Worm (Caenorhabditis elegans) whole organism, young adult: ENCODE measurements around the gene crn-7.

ENCODE experiments used
- D2030.7 ChIP-seq: fragments of 200-800 bp; sonication (Bioruptor generic); IDR thresholded peaks from 2 replicates; pipeline ENCODE4 v1.3.6; 2022; ENCODE audit warnings: missing genetic modification reagents, missing genetic modification characterization, missing compliant biosample characterization
- F23B12.7 ChIP-seq: sonication (generic microtip); optimal IDR thresholded peaks from 2 replicates; lab custom pipeline; 2017; ENCODE audit warnings: missing genetic modification characterization, mild to moderate bottlenecking, missing compliant biosample characterization, antibody characterized with exemption, moderate library complexity; ENCODE audit not compliant: insufficient read depth
- F33H1.4 ChIP-seq: fragments of 200-800 bp; sonication (Bioruptor generic); IDR thresholded peaks from 2 replicates; pipeline ENCODE4 v1.3.6; 2022; ENCODE audit warnings: missing genetic modification reagents, missing genetic modification characterization, missing compliant biosample characterization
- F55B11.4 ChIP-seq: sonication (generic microtip); optimal IDR thresholded peaks from 2 replicates; lab custom pipeline; 2016; ENCODE audit warnings: missing compliant biosample characterization, missing genetic modification characterization, borderline replicate concordance; ENCODE audit not compliant: insufficient read depth
- Y53F4B.3 ChIP-seq: fragments of 200-800 bp; sonication (Bioruptor generic); IDR thresholded peaks from 2 replicates; pipeline ENCODE4 v1.3.6; 2022; ENCODE audit warnings: missing genetic modification reagents, missing genetic modification characterization, missing compliant biosample characterization
- aptf-2 ChIP-seq: fragments of 200-800 bp; sonication (Bioruptor generic); conservative IDR thresholded peaks from 2 replicates; pipeline ENCODE4 v1.3.6; 2022; ENCODE audit warnings: missing genetic modification reagents, missing genetic modification characterization, missing compliant biosample characterization
- attf-6 ChIP-seq: fragments of 200-800 bp; sonication (Bioruptor generic); IDR thresholded peaks from 2 replicates; pipeline ENCODE4 v1.3.6; 2022; ENCODE audit warnings: missing genetic modification reagents, missing genetic modification characterization, missing compliant biosample characterization
- cebp-1 ChIP-seq, 2 experiments: fragments of 200-800 bp in 1 of 2; sonication (Bioruptor generic) in 1 of 2; sonication (generic microtip) in 1 of 2; IDR thresholded peaks in 1 of 2; optimal IDR thresholded peaks in 1 of 2; 2 replicates each; pipeline versions ENCODE4 v1.3.6 to Lab custom; 2017 to 2022; ENCODE audit warnings: missing compliant biosample characterization in 2 of 2, missing genetic modification characterization in 2 of 2, mild to moderate bottlenecking in 1 of 2, missing genetic modification reagents in 1 of 2, moderate library complexity in 1 of 2
- ceh-27 ChIP-seq: fragments of 200-800 bp; sonication (Bioruptor generic); optimal IDR thresholded peaks from 2 replicates; lab custom pipeline; 2018; ENCODE audit warnings: mild to moderate bottlenecking, missing genetic modification characterization, moderate library complexity, missing compliant biosample characterization
- ceh-58 ChIP-seq: fragments of 200-800 bp; sonication (Bioruptor generic); IDR thresholded peaks from 2 replicates; pipeline ENCODE4 v1.3.6; 2022; ENCODE audit warnings: missing genetic modification characterization, missing compliant biosample characterization
- ceh-91 ChIP-seq: fragments of 200-800 bp; sonication (Bioruptor generic); IDR thresholded peaks from 2 replicates; pipeline ENCODE4 v1.3.6; 2022; ENCODE audit warnings: missing genetic modification reagents, missing genetic modification characterization, missing compliant biosample characterization
- die-1 ChIP-seq: sonication (generic microtip); optimal IDR thresholded peaks from 2 replicates; lab custom pipeline; 2016; ENCODE audit warnings: missing genotype, mild to moderate bottlenecking, missing genetic modification characterization, missing compliant biosample characterization
- dox-1 ChIP-seq: fragments of 200-800 bp; sonication (Bioruptor generic); IDR thresholded peaks from 2 replicates; pipeline ENCODE4 v1.3.6; 2022; ENCODE audit warnings: missing genetic modification reagents, missing genetic modification characterization, missing compliant biosample characterization
- dpl-1 ChIP-seq: fragments of 150-350 bp; optimal IDR thresholded peaks from 2 replicates; lab custom pipeline; 2014; ENCODE audit warnings: missing biosample characterization, missing genetic modification reagents, missing genetic modification characterization
- efl-1 ChIP-seq: fragments of 150-350 bp; optimal IDR thresholded peaks from 2 replicates; lab custom pipeline; 2014; ENCODE audit warnings: missing biosample characterization, missing genetic modification reagents, missing genetic modification characterization
- ets-4 ChIP-seq: fragments of 200-800 bp; sonication (Bioruptor generic); optimal IDR thresholded peaks from 2 replicates; lab custom pipeline; 2018; ENCODE audit warnings: mild to moderate bottlenecking, missing genetic modification characterization, missing compliant biosample characterization
- him-1 ChIP-seq: sonication (generic microtip); optimal IDR thresholded peaks from 2 replicates; lab custom pipeline; 2016; ENCODE audit warnings: missing genotype, missing genetic modification reagents, missing genetic modification characterization, missing compliant biosample characterization
- hmg-1.2 ChIP-seq: fragments of 200-800 bp; sonication (Bioruptor generic); IDR thresholded peaks from 2 replicates; pipeline ENCODE4 v1.3.6; 2022; ENCODE audit warnings: missing genetic modification reagents, missing genetic modification characterization, missing compliant biosample characterization
- hrde-1 ChIP-seq: sonication (generic microtip); optimal IDR thresholded peaks from 2 replicates; lab custom pipeline; 2016; ENCODE audit warnings: missing genetic modification characterization, mild to moderate bottlenecking, missing compliant biosample characterization, moderate library complexity, missing genotype, missing genetic modification reagents, borderline replicate concordance
- let-607 ChIP-seq, 2 experiments: fragments of 200-800 bp in 1 of 2; sonication (Bioruptor generic) in 1 of 2; sonication (generic microtip) in 1 of 2; optimal IDR thresholded peaks; 2 replicates each; lab custom pipeline; 2016 to 2018; ENCODE audit warnings: mild to moderate bottlenecking in 2 of 2, missing compliant biosample characterization in 2 of 2, missing genetic modification characterization in 2 of 2, moderate library complexity in 2 of 2, missing genotype in 1 of 2
- lin-54 ChIP-seq: fragments of 200-800 bp; sonication (Bioruptor generic); optimal IDR thresholded peaks from 2 replicates; lab custom pipeline; 2018; ENCODE audit warnings: mild to moderate bottlenecking, missing genetic modification characterization, missing compliant biosample characterization
- lir-1 ChIP-seq: fragments of 200-800 bp; sonication (Bioruptor generic); conservative IDR thresholded peaks from 2 replicates; pipeline ENCODE4 v1.3.6; 2022; ENCODE audit warnings: missing genetic modification reagents, missing genetic modification characterization, missing compliant biosample characterization
- nhr-80 ChIP-seq: sonication (generic microtip); optimal IDR thresholded peaks from 2 replicates; lab custom pipeline; 2016; ENCODE audit warnings: missing genetic modification characterization, missing compliant biosample characterization
- pbrm-1 ChIP-seq: fragments of 200-800 bp; sonication (Bioruptor generic); IDR thresholded peaks from 2 replicates; pipeline ENCODE4 v1.3.6; 2022; ENCODE audit warnings: missing genetic modification reagents, missing genetic modification characterization, missing compliant biosample characterization
- rpc-1 ChIP-seq, 2 experiments: fragments of 150-350 bp in 1 of 2; sonication (generic microtip) in 1 of 2; optimal IDR thresholded peaks; 2 replicates each; lab custom pipeline; 2014 to 2018; ENCODE audit warnings: missing biosample characterization in 1 of 2, missing genetic modification characterization in 1 of 2, missing genetic modification reagents in 1 of 2, missing genotype in 1 of 2
- sea-2 ChIP-seq: fragments of 200-800 bp; sonication (Bioruptor generic); IDR thresholded peaks from 2 replicates; pipeline ENCODE4 v1.3.6; 2022; ENCODE audit warnings: missing genetic modification characterization, missing compliant biosample characterization
- snpc-1.1 ChIP-seq: sonication (generic microtip); optimal IDR thresholded peaks from 2 replicates; lab custom pipeline; 2017; ENCODE audit warnings: missing genetic modification characterization, mild to moderate bottlenecking, missing compliant biosample characterization, antibody characterized with exemption, moderate library complexity, missing genotype, missing genetic modification reagents; ENCODE audit not compliant: insufficient read depth
- snpc-4 ChIP-seq, 5 experiments: fragments of 150-350 bp in 1 of 5; sonication (generic microtip) in 4 of 5; optimal IDR thresholded peaks; 2 replicates each; lab custom pipeline; 2014 to 2018; ENCODE audit warnings: missing genetic modification characterization in 5 of 5, missing biosample characterization in 3 of 5, antibody characterized with exemption in 2 of 5, mild to moderate bottlenecking in 2 of 5, missing compliant biosample characterization in 2 of 5, missing genotype in 2 of 5, moderate library complexity in 2 of 5, missing genetic modification reagents in 1 of 5
- unc-62 ChIP-seq: fragments of 150-350 bp; optimal IDR thresholded peaks from 2 replicates; lab custom pipeline; 2014; ENCODE audit warnings: missing biosample characterization, missing genetic modification reagents, missing genetic modification characterization
- ztf-18 ChIP-seq: sonication (generic microtip); optimal IDR thresholded peaks from 2 replicates; lab custom pipeline; 2016; ENCODE audit warnings: missing genotype, mild to moderate bottlenecking, missing genetic modification characterization, missing compliant biosample characterization
- ztf-22 ChIP-seq: fragments of 200-800 bp; sonication (Bioruptor generic); optimal IDR thresholded peaks from 2 replicates; lab custom pipeline; 2018; ENCODE audit warnings: mild to moderate bottlenecking, missing genetic modification characterization, moderate library complexity, missing compliant biosample characterization

Gene crn-7

DNA sequence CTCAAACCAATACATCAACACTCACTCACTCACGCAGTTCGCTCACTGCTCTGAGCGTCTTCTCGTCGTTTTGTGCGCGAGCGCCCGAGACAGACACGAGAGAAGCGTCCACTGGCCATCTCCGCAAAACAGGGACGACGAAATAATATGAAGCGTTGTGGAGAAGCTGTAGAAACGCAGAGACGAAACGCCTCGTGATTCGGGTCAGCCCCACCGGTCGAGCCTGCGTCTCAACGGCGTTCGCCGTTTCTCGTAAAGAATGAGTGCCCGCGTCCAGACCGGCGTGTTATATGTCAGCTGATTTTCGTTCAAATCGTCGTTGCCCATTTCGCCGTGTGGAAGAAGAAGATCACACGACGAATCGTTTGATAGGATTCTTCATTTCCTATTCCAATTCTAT lies 40.8 kb upstream of the crn-7 start, which contains the start of gene fbxl-1 (continued):
- TF ChIP-seq ztf-22 (peak; percentile 35), cebp-1 (GFP tag; IDR thresholded peaks at IDR 0.05; lab: Robert Waterston, UW) (peak; percentile 57; the same call in 1 of the 2 replicates), cebp-1 (tag; optimal IDR thresholded peaks at IDR 0.05; lab: Kevin White, UChicago) (peak; percentile 92), lir-1 (GFP tag; lab: Robert Waterston, UW) (peak; percentile 82), ceh-27 (GFP tag; lab: Kevin White, UChicago) (peak; percentile 61), die-1 (no peak), ets-4 (GFP tag; lab: Kevin White, UChicago) (peak; percentile 65), rpc-1 (optimal IDR thresholded peaks at IDR 0.05; lab: Kevin White, UChicago) (no peak), rpc-1 (tag; optimal IDR thresholded peaks at IDR 0.05; lab: Kevin White, UChicago) (no peak), dpl-1 (GFP tag; lab: Kevin White, UChicago) (no peak), him-1 (tag; lab: Kevin White, UChicago) (no peak), ceh-91 (GFP tag; lab: Robert Waterston, UW) (0 out of 2 replicates have a peak, but pooled peaks have one; percentile 30), unc-62 (GFP tag; lab: Kevin White, UChicago) (no peak), ztf-18 (tag; lab: Kevin White, UChicago) (peak; percentile 45), hrde-1 (tag; lab: Kevin White, UChicago) (no peak), aptf-2 (no peak), F55B11.4 (tag; lab: Kevin White, UChicago) (no peak), let-607 (tag; optimal IDR thresholded peaks at IDR 0.05; lab: Kevin White, UChicago) (peak in 1 of 2 experiments; percentile 43), snpc-4 (GFP tag; optimal IDR thresholded peaks at IDR 0.05; lab: Kevin White, UChicago) (no peak), snpc-4 (tag; optimal IDR thresholded peaks at IDR 0.05; lab: Kevin White, UChicago) (peak; percentile 19 to 56 (median 26)), dox-1 (peak; percentile 83), efl-1 (GFP tag; lab: Kevin White, UChicago) (no peak), Y53F4B.3 (GFP tag; lab: Robert Waterston, UW) (no peak), F33H1.4 (peak; percentile 16; the same call in 1 of the 2 replicates), lin-54 (peak; percentile 55), sea-2 (GFP tag; lab: Robert Waterston, UW) (no peak), attf-6 (GFP tag; lab: Robert Waterston, UW) (no peak), hmg-1.2 (GFP tag; lab: Robert Waterston, UW) (peak; percentile 79; the same call in 1 of the 2 replicates), F23B12.7 (tag; lab: Kevin White, UChicago) (no peak), pbrm-1 (GFP tag; lab: Robert Waterston, UW) (peak; percentile 68; the same call in 1 of the 2 replicates), snpc-1.1 (tag; lab: Kevin White, UChicago) (no peak)

ce11 chrIII:8228916-8229315 lies 39.4 kb upstream of the crn-7 start:
- TF ChIP-seq pbrm-1 (GFP tag; lab: Robert Waterston, UW) (0 out of 2 replicates have a peak, but pooled peaks have one; percentile 8), nhr-80 (tag; lab: Kevin White, UChicago) (no peak)
- TF ChIP-seq, all 124 proteins: peak for 1

DNA sequence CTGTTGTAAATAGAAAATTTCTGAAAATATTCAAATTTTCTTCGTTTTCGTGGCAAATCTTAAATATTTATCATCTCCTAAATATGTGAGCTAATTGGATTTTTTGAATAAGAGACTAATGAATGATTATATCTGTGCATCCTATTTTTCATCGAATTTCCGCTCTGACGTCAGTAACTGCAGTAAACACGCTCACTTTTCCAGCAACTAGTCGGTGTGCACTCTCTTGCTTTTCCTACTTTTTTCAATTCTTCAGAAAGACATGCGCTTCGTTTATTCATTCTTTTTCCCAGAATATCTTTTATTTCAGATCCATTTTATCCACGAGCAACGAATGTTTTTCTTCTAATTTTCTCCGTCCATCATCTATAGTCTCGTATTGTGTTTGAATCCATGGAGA lies 38.9 kb upstream of the crn-7 start:
- TF ChIP-seq ceh-58 (GFP tag; lab: Robert Waterston, UW) (0 out of 2 replicates have a peak, but pooled peaks have one; percentile 65), D2030.7 (GFP tag; lab: Robert Waterston, UW) (no peak), F23B12.7 (tag; lab: Kevin White, UChicago) (no peak)
